Fruit fly (Drosophila melanogaster): ENCODE measurements around the gene CG42266.

CG42266 gene

dm6 chr2L:16299466-16300311, 40.5 kb downstream of the CG42266 start, which contains the start of the genes heix and CG17328 (continued):
- TF ChIP-seq MBD-R2 (GFP tag; IDR thresholded peaks at IDR 0.05) (peak; percentile 75; the same call in 1 of the 2 replicates), Hr51 (GFP tag; optimal IDR thresholded peaks at IDR 0.05) (peak in 1 of 2 experiments; percentile 13), gro (GFP tag; optimal IDR thresholded peaks at IDR 0.05) (peak; percentile 31), Xrp1 (GFP tag; IDR thresholded peaks at IDR 0.05) (peak; percentile 47; the same call in 1 of the 2 replicates), Dll (GFP tag; IDR thresholded peaks at IDR 0.05; ENCODE audit: partially characterized antibody) (peak; percentile 49; the same call in 1 of the 4 replicates), btn (GFP tag; optimal IDR thresholded peaks at IDR 0.05) (no peak), usp (GFP tag; optimal IDR thresholded peaks at IDR 0.05) (no peak), Optix (GFP tag; IDR thresholded peaks at IDR 0.05) (no peak), Oli (tag; optimal IDR thresholded peaks at IDR 0.05) (no peak), CG16863 (GFP tag; optimal IDR thresholded peaks at IDR 0.05) (peak; percentile 49), CG32532 (GFP tag; IDR thresholded peaks at IDR 0.05) (peak; percentile 82; the same call in 1 of the 2 replicates), sob (GFP tag; IDR thresholded peaks at IDR 0.05) (peak; percentile 68), ash1 (GFP tag; optimal IDR thresholded peaks at IDR 0.05) (no peak), phol (tag; optimal IDR thresholded peaks at IDR 0.05) (peak; percentile 79), tgo (GFP tag; IDR thresholded peaks at IDR 0.05) (peak; percentile 77), CG9817 (tag; optimal IDR thresholded peaks at IDR 0.05) (peak; percentile 79)

DNA sequence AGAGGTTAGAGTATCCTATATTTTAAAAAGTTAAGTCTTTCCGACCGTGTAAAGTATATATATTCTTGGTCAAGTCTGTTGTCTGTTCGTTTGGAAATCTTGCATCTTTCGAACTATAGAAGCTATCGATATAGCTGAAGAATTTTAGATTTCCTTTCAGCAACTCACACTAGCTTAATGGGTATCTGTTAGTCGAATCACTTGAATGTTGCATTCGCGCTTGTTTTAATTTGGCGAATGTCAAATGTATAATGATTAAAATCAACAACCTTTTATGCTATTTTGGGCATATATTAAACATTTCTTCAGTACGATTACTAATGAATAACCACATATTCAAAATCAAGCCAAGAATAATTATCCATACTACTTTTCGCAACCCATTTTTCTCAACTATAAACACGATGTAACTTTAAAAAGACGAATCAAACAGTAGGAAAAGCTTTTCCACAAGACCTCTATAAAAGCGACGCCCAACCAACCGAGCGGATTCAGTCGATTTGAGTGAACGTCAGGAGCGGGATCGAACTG, 46.4 kb downstream of the CG42266 start, which contains the start of gene Cyp303a1:
TSS of gene Cyp303a1 (plus strand) at position 481 of the 531 bp plus-strand sequence.
- TF ChIP-seq bbx (GFP tag; IDR thresholded peaks at IDR 0.05; ENCODE audit: partially characterized antibody) (peak; percentile 28; the same call in 1 of the 2 replicates), lilli (GFP tag; optimal IDR thresholded peaks at IDR 0.05) (no peak), Scr (GFP tag; IDR thresholded peaks at IDR 0.05; ENCODE audit: partially characterized antibody) (0 out of 2 replicates have a peak, but pooled peaks have one; percentile 23), CG17912 (GFP tag; optimal IDR thresholded peaks at IDR 0.05) (no peak), ERR (GFP tag; optimal IDR thresholded peaks at IDR 0.05) (no peak), CG6791 (GFP tag; IDR thresholded peaks at IDR 0.05; ENCODE audit: partially characterized antibody) (peak; percentile 66; the same call in 1 of the 3 replicates), CG7963 (GFP tag; IDR thresholded peaks at IDR 0.05; ENCODE audit: partially characterized antibody) (0 out of 3 replicates have a peak, but pooled peaks have one; percentile 53), gsb (GFP tag; IDR thresholded peaks at IDR 0.05) (no peak), HLH4C (GFP tag; IDR thresholded peaks at IDR 0.05; ENCODE audit: partially characterized antibody) (peak; percentile 64; the same call in 2 of the 3 replicates), CG10274 (GFP tag; optimal IDR thresholded peaks at IDR 0.05) (no peak), CG14860 (GFP tag; IDR thresholded peaks at IDR 0.05; ENCODE audit: partially characterized antibody) (peak; percentile 42; the same call in 2 of the 3 replicates), CG16813 (GFP tag; IDR thresholded peaks at IDR 0.05; ENCODE audit: partially characterized antibody) (peak; percentile 58)

DNA sequence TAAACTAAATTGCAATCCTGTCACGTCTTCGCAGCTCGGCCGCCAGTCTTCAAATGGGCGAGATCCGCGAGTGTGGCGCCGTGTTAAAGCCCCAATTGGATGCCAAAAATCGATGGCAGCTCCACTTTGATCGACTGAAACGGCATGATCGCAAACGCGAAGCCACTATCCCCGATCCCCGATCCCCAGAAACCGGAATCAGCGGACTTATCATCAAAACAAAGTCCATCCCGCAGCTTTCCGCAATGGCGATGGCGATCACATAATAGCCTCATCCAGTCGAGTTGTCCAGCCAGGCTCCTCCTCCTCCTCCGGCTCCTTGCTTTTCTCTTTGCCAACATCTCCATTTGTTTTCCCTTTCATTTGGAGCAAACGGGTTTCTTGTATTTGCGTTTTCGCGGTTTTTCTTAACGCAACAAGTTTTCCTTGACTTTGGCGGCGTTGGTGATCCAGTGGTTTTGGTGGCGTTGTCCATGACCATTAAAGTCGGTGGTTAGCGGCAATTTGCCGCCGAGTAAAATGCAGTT, 47.1 kb downstream of the CG42266 start, which contains the start of gene CG13258:
TSS of gene CG13258 (minus strand) at position 51 of the 527 bp plus-strand sequence.
- TF ChIP-seq lola (GFP tag; optimal IDR thresholded peaks at IDR 0.05) (no peak), Med (GFP tag) (peak; percentile 3)

dm6 chr2L:16290984-16291383, 49.2 kb downstream of the CG42266 start, which contains the start of gene CG17329:
Gene CG17329 (plus strand): TSS chr2L:16291284.
- peak; percentile 2 for TF ChIP-seq sens (GFP tag)
- no peak for TF ChIP-seq NK7.1 (GFP tag; optimal IDR thresholded peaks at IDR 0.05)

All from whole organism, embryonic.